Worm (Caenorhabditis elegans) whole organism, late embryonic: ENCODE data around the gene F35C8.5.

ENCODE experiments used
- C08G9.2 ChIP-seq: sonication (generic microtip); optimal IDR thresholded peaks from 2 replicates; lab custom pipeline; 2016; ENCODE audit warnings: mild to moderate bottlenecking, missing genetic modification characterization, moderate library complexity, missing compliant biosample characterization
- C38D4.7 ChIP-seq: fragments of 200-800 bp; sonication (Bioruptor generic); optimal IDR thresholded peaks from 2 replicates; lab custom pipeline; 2018; ENCODE audit warnings: mild to moderate bottlenecking, missing genetic modification characterization, moderate library complexity, missing compliant biosample characterization
- K02D7.2 ChIP-seq: sonication (generic microtip); optimal IDR thresholded peaks from 2 replicates; lab custom pipeline; 2017; ENCODE audit warnings: mild to moderate bottlenecking, missing genetic modification characterization, missing compliant biosample characterization
- K09A11.1 ChIP-seq: sonication (generic microtip); optimal IDR thresholded peaks from 2 replicates; lab custom pipeline; 2017; ENCODE audit warnings: antibody characterized with exemption, mild to moderate bottlenecking, missing genetic modification characterization, missing compliant biosample characterization; ENCODE audit not compliant: insufficient read depth
- T23F11.4 ChIP-seq: fragments of 200-800 bp; sonication (Bioruptor generic); optimal IDR thresholded peaks from 2 replicates; lab custom pipeline; 2018; ENCODE audit warnings: mild to moderate bottlenecking, missing genetic modification characterization, missing compliant biosample characterization
- Y22D7AL.16 ChIP-seq: sonication (generic microtip); optimal IDR thresholded peaks from 2 replicates; lab custom pipeline; 2016; ENCODE audit warnings: missing genetic modification characterization, missing compliant biosample characterization
- ahr-1 ChIP-seq: sonication (generic microtip); optimal IDR thresholded peaks from 2 replicates; lab custom pipeline; 2016; ENCODE audit warnings: missing genetic modification characterization, missing compliant biosample characterization
- ama-1 ChIP-seq: fragments of 150-350 bp; optimal IDR thresholded peaks from 2 replicates; lab custom pipeline; 2014
- ceh-14 ChIP-seq: sonication (generic microtip); optimal IDR thresholded peaks from 2 replicates; lab custom pipeline; 2016; ENCODE audit warnings: missing genotype, missing genetic modification characterization, missing compliant biosample characterization
- ceh-24 ChIP-seq: sonication (generic microtip); optimal IDR thresholded peaks from 2 replicates; lab custom pipeline; 2016; ENCODE audit warnings: mild to moderate bottlenecking, missing genetic modification characterization, missing compliant biosample characterization
- ceh-34 ChIP-seq: sonication (generic microtip); optimal IDR thresholded peaks from 2 replicates; lab custom pipeline; 2016; ENCODE audit warnings: mild to moderate bottlenecking, missing genetic modification characterization, missing compliant biosample characterization
- ceh-6 ChIP-seq: fragments of 200-800 bp; sonication (Bioruptor generic); optimal IDR thresholded peaks from 2 replicates; lab custom pipeline; 2018; ENCODE audit warnings: mild to moderate bottlenecking, missing genetic modification characterization, missing compliant biosample characterization
- dve-1 ChIP-seq: sonication (generic microtip); optimal IDR thresholded peaks from 2 replicates; lab custom pipeline; 2017; ENCODE audit warnings: antibody characterized with exemption, mild to moderate bottlenecking, missing genetic modification characterization, missing compliant biosample characterization
- elt-2 ChIP-seq: sonication (generic microtip); optimal IDR thresholded peaks from 2 replicates; lab custom pipeline; 2016; ENCODE audit warnings: missing genetic modification reagents, missing genetic modification characterization, missing compliant biosample characterization
- fax-1 ChIP-seq: sonication (generic microtip); optimal IDR thresholded peaks from 2 replicates; lab custom pipeline; 2016; ENCODE audit warnings: missing genotype, missing genetic modification characterization, missing compliant biosample characterization
- fkh-10 ChIP-seq: fragments of 150-350 bp; optimal IDR thresholded peaks from 2 replicates; lab custom pipeline; 2014; ENCODE audit warnings: missing biosample characterization, missing genetic modification reagents, missing genetic modification characterization
- fkh-6 ChIP-seq: sonication (generic microtip); optimal IDR thresholded peaks from 2 replicates; lab custom pipeline; 2016; ENCODE audit warnings: missing genetic modification characterization, missing compliant biosample characterization
- hlh-13 ChIP-seq: fragments of 200-800 bp; sonication (Bioruptor generic); optimal IDR thresholded peaks from 2 replicates; lab custom pipeline; 2018; ENCODE audit warnings: mild to moderate bottlenecking, missing genetic modification characterization, missing compliant biosample characterization
- hlh-30 ChIP-seq: sonication (generic microtip); optimal IDR thresholded peaks from 2 replicates; lab custom pipeline; 2017; ENCODE audit warnings: antibody characterized with exemption, missing genetic modification characterization, missing compliant biosample characterization; ENCODE audit not compliant: insufficient read depth
- lim-6 ChIP-seq: sonication (generic microtip); optimal IDR thresholded peaks from 2 replicates; lab custom pipeline; 2016; ENCODE audit warnings: missing genetic modification characterization, missing compliant biosample characterization
- lin-11 ChIP-seq: fragments of 200-800 bp; sonication (Bioruptor generic); optimal IDR thresholded peaks from 2 replicates; lab custom pipeline; 2018; ENCODE audit warnings: mild to moderate bottlenecking, missing genetic modification characterization, missing compliant biosample characterization
- nfya-1 ChIP-seq: sonication (generic microtip); optimal IDR thresholded peaks from 2 replicates; lab custom pipeline; 2017; ENCODE audit warnings: missing genetic modification characterization, mild to moderate bottlenecking, missing compliant biosample characterization, antibody characterized with exemption, moderate library complexity
- nhr-232 ChIP-seq: sonication (generic microtip); optimal IDR thresholded peaks from 2 replicates; lab custom pipeline; 2016; ENCODE audit warnings: missing genetic modification characterization, missing compliant biosample characterization
- odd-2 ChIP-seq: sonication (generic microtip); optimal IDR thresholded peaks from 2 replicates; lab custom pipeline; 2017; ENCODE audit warnings: antibody characterized with exemption, mild to moderate bottlenecking, missing genetic modification characterization, missing compliant biosample characterization
- pqm-1 ChIP-seq: sonication (generic microtip); optimal IDR thresholded peaks from 2 replicates; lab custom pipeline; 2016; ENCODE audit warnings: missing genetic modification characterization, missing compliant biosample characterization
- ref-2 ChIP-seq: sonication (generic microtip); optimal IDR thresholded peaks from 2 replicates; lab custom pipeline; 2016; ENCODE audit warnings: missing genetic modification characterization, missing compliant biosample characterization
- rnt-1 ChIP-seq: sonication (generic microtip); optimal IDR thresholded peaks from 2 replicates; lab custom pipeline; 2016; ENCODE audit warnings: missing genetic modification characterization, missing compliant biosample characterization
- sdc-2 ChIP-seq: sonication (generic microtip); optimal IDR thresholded peaks from 2 replicates; lab custom pipeline; 2016; ENCODE audit warnings: missing genotype, missing genetic modification characterization, missing compliant biosample characterization
- sox-4 ChIP-seq: sonication (generic microtip); optimal IDR thresholded peaks from 2 replicates; lab custom pipeline; 2017; ENCODE audit warnings: mild to moderate bottlenecking, missing genetic modification characterization, inconsistent platforms, missing compliant biosample characterization
- syd-9 ChIP-seq: sonication (generic microtip); optimal IDR thresholded peaks from 2 replicates; lab custom pipeline; 2016; ENCODE audit warnings: mild to moderate bottlenecking, missing genetic modification characterization, moderate library complexity, missing compliant biosample characterization
- tbx-2 ChIP-seq: sonication (generic microtip); optimal IDR thresholded peaks from 2 replicates; lab custom pipeline; 2016; ENCODE audit warnings: missing genetic modification characterization, missing compliant biosample characterization
- tbx-7 ChIP-seq: sonication (generic microtip); optimal IDR thresholded peaks from 2 replicates; lab custom pipeline; 2016; ENCODE audit warnings: missing genotype, missing genetic modification characterization, missing compliant biosample characterization
- unc-3 ChIP-seq, 2 experiments: fragments of 200-800 bp in 1 of 2; sonication (Bioruptor generic) in 1 of 2; sonication (generic microtip) in 1 of 2; conservative IDR thresholded peaks in 1 of 2; optimal IDR thresholded peaks in 1 of 2; 2 replicates each; pipeline versions ENCODE4 v1.3.6 to Lab custom; 2016 to 2022; ENCODE audit warnings: missing compliant biosample characterization in 2 of 2, missing genetic modification characterization in 2 of 2, missing genetic modification reagents in 1 of 2
- unc-55 ChIP-seq: sonication (generic microtip); optimal IDR thresholded peaks from 2 replicates; lab custom pipeline; 2017; ENCODE audit warnings: missing biosample characterization, missing genetic modification reagents, missing genetic modification characterization
- ztf-16 ChIP-seq: sonication (generic microtip); optimal IDR thresholded peaks from 2 replicates; lab custom pipeline; 2017; ENCODE audit warnings: missing genetic modification characterization, missing compliant biosample characterization

F35C8.5 gene

ce11 chrX:5344287-5344686, 21.3 kb upstream of the F35C8.5 start, which contains the start of gene C26B9.1:
C26B9.1 (plus strand) TSS chrX:5344587.
- no peak for TF ChIP-seq fkh-6 (tag; lab: Kevin White, UChicago)
- TF ChIP-seq rnt-1 (tag; lab: Kevin White, UChicago), result no peak
- no peak for TF ChIP-seq lim-6 (tag; lab: Kevin White, UChicago)
- no peak for TF ChIP-seq fkh-10
- no peak for TF ChIP-seq K09A11.1 (tag; lab: Kevin White, UChicago)
- TF ChIP-seq ztf-16 (tag; lab: Kevin White, UChicago), result no peak
- TF ChIP-seq pqm-1 (tag; lab: Kevin White, UChicago), result no peak
- TF ChIP-seq ceh-14 (tag; lab: Kevin White, UChicago), result no peak
- no peak for TF ChIP-seq ahr-1 (tag; lab: Kevin White, UChicago)
- TF ChIP-seq syd-9, result no peak
- no peak for TF ChIP-seq fax-1 (tag; lab: Kevin White, UChicago)

- TF ChIP-seq dve-1 (tag; lab: Kevin White, UChicago), result no peak
- no peak for TF ChIP-seq C08G9.2 (tag; lab: Kevin White, UChicago)
- TF ChIP-seq ceh-24 (tag; lab: Kevin White, UChicago), result no peak
- no peak for TF ChIP-seq unc-55
- no peak for TF ChIP-seq sox-4 (tag; lab: Kevin White, UChicago)
- TF ChIP-seq fkh-10, result no peak
- TF ChIP-seq hlh-30 (tag; lab: Kevin White, UChicago), result no peak
- TF ChIP-seq T23F11.4 (GFP tag; lab: Kevin White, UChicago), result no peak
- TF ChIP-seq Y22D7AL.16 (tag; lab: Kevin White, UChicago), result no peak
- TF ChIP-seq ama-1 (lab: Kevin White, UChicago), result no peak
- no peak for TF ChIP-seq fax-1 (tag; lab: Kevin White, UChicago)
- no peak for TF ChIP-seq K02D7.2
- TF ChIP-seq hlh-13, result no peak
Observed at ce11 chrX:5346303-5346702, 19.3 kb upstream of the F35C8.5 start.

ce11 chrX:5347856-5348255, 17.8 kb upstream of the F35C8.5 start:
- no peak for TF ChIP-seq fax-1 (tag; lab: Kevin White, UChicago)
- TF ChIP-seq ceh-6 (GFP tag; lab: Kevin White, UChicago), result no peak
- no peak for TF ChIP-seq K02D7.2
- TF ChIP-seq ceh-34 (tag; lab: Kevin White, UChicago), result no peak
- TF ChIP-seq pqm-1 (tag; lab: Kevin White, UChicago), result no peak
- TF ChIP-seq fkh-10, result no peak
- no peak for TF ChIP-seq tbx-7 (tag; lab: Kevin White, UChicago)
- TF ChIP-seq nfya-1 (tag; lab: Kevin White, UChicago), result no peak
- TF ChIP-seq nhr-232 (tag; lab: Kevin White, UChicago), result no peak
- TF ChIP-seq tbx-2, result no peak
- no peak for TF ChIP-seq lin-11 (tag; lab: Kevin White, UChicago)

ce11 chrX:5348529-5349148, 17.0 kb upstream of the F35C8.5 start, which contains the start of gene syx-3:
syx-3 (plus strand) TSS chrX:5349098.
- TF ChIP-seq fkh-6 (tag; lab: Kevin White, UChicago) (no peak), C38D4.7 (GFP tag; lab: Kevin White, UChicago) (no peak), fkh-10 (no peak), Y22D7AL.16 (tag; lab: Kevin White, UChicago) (no peak), ceh-14 (tag; lab: Kevin White, UChicago) (no peak), odd-2 (tag; lab: Kevin White, UChicago) (no peak), sdc-2 (tag; lab: Kevin White, UChicago) (no peak), K02D7.2 (no peak), tbx-2 (no peak), unc-3 (GFP tag; conservative IDR thresholded peaks at IDR 0.05; lab: Robert Waterston, UW) (no peak), unc-3 (tag; optimal IDR thresholded peaks at IDR 0.05; lab: Kevin White, UChicago) (no peak), elt-2 (tag; lab: Kevin White, UChicago) (no peak), ref-2 (tag; lab: Kevin White, UChicago) (no peak), lin-11 (tag; lab: Kevin White, UChicago) (no peak), sox-4 (tag; lab: Kevin White, UChicago) (no peak)
- TF ChIP-seq, all 69 proteins: peak for 0
